Worm (Caenorhabditis elegans): ENCODE data around the gene kin-15.

- TF ChIP-seq attf-4 (tag; optimal IDR thresholded peaks at IDR 0.05): no peak
- peak; percentile 18 for TF ChIP-seq mes-2 (tag; optimal IDR thresholded peaks at IDR 0.05; ENCODE audit: poor library complexity, severe bottlenecking)
These were observed 15.4 kb downstream of the kin-15 start, which contains the start of the genes M176.4 and M176.16 for ce11 chrII:9418065-9418567.

All from whole organism, L4 larva.